Fruit fly (Drosophila melanogaster) whole organism, pupa: ENCODE measurements around the gene Cdk1.

Experiments used
- CG12605 ChIP-seq: fragments of 200-800 bp; sonication (Bioruptor generic); IDR thresholded peaks from 2 replicates; pipeline ENCODE4 v1.3.6; 2022; ENCODE audit warnings: missing biosample characterization, missing genetic modification characterization
- CG17806 ChIP-seq: fragments of 200-800 bp; sonication (Bioruptor generic); optimal IDR thresholded peaks from 2 replicates; lab custom pipeline; 2018; ENCODE audit warnings: missing biosample characterization, mild to moderate bottlenecking, missing genetic modification characterization, moderate library complexity
- CG32121 ChIP-seq: fragments of 200-800 bp; sonication (Bioruptor generic); IDR thresholded peaks from 2 replicates; pipeline ENCODE4 v1.3.6; 2022; ENCODE audit warnings: missing biosample characterization, missing genetic modification characterization
- CG34367 ChIP-seq: fragments of 200-800 bp; sonication (Bioruptor generic); optimal IDR thresholded peaks from 2 replicates; lab custom pipeline; 2018; ENCODE audit warnings: missing biosample characterization, mild to moderate bottlenecking, missing genetic modification characterization
- CG8159 ChIP-seq: fragments of 200-800 bp; sonication (Bioruptor generic); optimal IDR thresholded peaks from 3 replicates; lab custom pipeline; 2018; ENCODE audit warnings: missing biosample characterization, mild to moderate bottlenecking, missing genetic modification characterization, moderate library complexity
- CG8301 ChIP-seq: fragments of 200-800 bp; sonication (Bioruptor generic); optimal IDR thresholded peaks from 2 replicates; lab custom pipeline; 2018; ENCODE audit warnings: missing biosample characterization, mild to moderate bottlenecking, missing genetic modification characterization
- EcR ChIP-seq: fragments of 200-800 bp; sonication (Bioruptor generic); optimal IDR thresholded peaks from 3 replicates; lab custom pipeline; 2019; ENCODE audit warnings: missing biosample characterization, missing genetic modification characterization, mild to moderate bottlenecking, moderate library complexity, missing genetic modification reagents
- Pif1B ChIP-seq: fragments of 200-800 bp; sonication (Bioruptor generic); optimal IDR thresholded peaks from 3 replicates; lab custom pipeline; 2016; ENCODE audit warnings: missing biosample characterization, missing genetic modification characterization
- Snoo ChIP-seq: fragments of 200-800 bp; sonication (Bioruptor generic); optimal IDR thresholded peaks from 3 replicates; lab custom pipeline; 2017; ENCODE audit warnings: missing biosample characterization, mild to moderate bottlenecking, missing genetic modification characterization, inconsistent platforms
- fd96Ca ChIP-seq: fragments of 200-800 bp; sonication (Bioruptor generic); IDR thresholded peaks from 3 replicates; pipeline ENCODE4 v1.3.6; 2022; ENCODE audit warnings: missing biosample characterization, missing genetic modification characterization
- gl ChIP-seq: fragments of 200-800 bp; sonication (Bioruptor generic); optimal IDR thresholded peaks from 2 replicates; lab custom pipeline; 2018; ENCODE audit warnings: missing biosample characterization, mild to moderate bottlenecking, missing genetic modification characterization

- TF ChIP-seq Snoo (tag; lab: Kevin White, UChicago) (peak; percentile 58), CG17806 (tag; lab: Kevin White, UChicago) (peak; percentile 55), CG34367 (tag; lab: Kevin White, UChicago) (peak; percentile 54), CG8301 (tag; lab: Kevin White, UChicago) (no peak), gl (tag; lab: Kevin White, UChicago) (no peak), CG8159 (tag; lab: Kevin White, UChicago) (peak; percentile 78), CG32121 (GFP tag; lab: Robert Waterston, UW) (no peak), CG12605 (no peak), Pif1B (GFP tag; lab: Kevin White, UChicago) (no peak), EcR (GFP tag; lab: Kevin White, UChicago) (no peak), fd96Ca (GFP tag; lab: Robert Waterston, UW) (no peak)
Measured at dm6 chr2L:10413251-10414127, 27.4 kb upstream of the Cdk1 start, which contains the start of the genes CG5355 and Klp31E.
